Worm (Caenorhabditis elegans): ENCODE measurements around the gene F56D6.20.
"Not testable (repeated sequence)": the region's sequence is repeated elsewhere in the genome, so short reads cannot be mapped to it uniquely, and the experiment has no call there.

Gene F56D6.20

ce11 chrIV:3906393-3906792 is 6.3 kb upstream of the F56D6.20 start, which contains the start of gene F56D6.11:
Gene F56D6.11, minus strand, starts transcription at chrIV:3906493.
- TF ChIP-seq nhr-28 (tag; optimal IDR thresholded peaks at IDR 0.05) (no peak), ceh-39 (tag; optimal IDR thresholded peaks at IDR 0.05) (no peak), elt-1 (tag; optimal IDR thresholded peaks at IDR 0.05; ENCODE audit: borderline replicate concordance, insufficient read depth) (no peak), pha-4 (tag; optimal IDR thresholded peaks at IDR 0.05) (no peak), sem-2 (GFP tag; optimal IDR thresholded peaks at IDR 0.05) (no peak), lin-13 (tag; optimal IDR thresholded peaks at IDR 0.05) (no peak), unc-62 (GFP tag; optimal IDR thresholded peaks at IDR 0.05) (no peak), unc-39 (tag; optimal IDR thresholded peaks at IDR 0.05) (no peak), flh-1 (GFP tag; optimal IDR thresholded peaks at IDR 0.05) (no peak), ceh-83 (GFP tag; optimal IDR thresholded peaks at IDR 0.05) (no peak), nhr-76 (tag; optimal IDR thresholded peaks at IDR 0.05) (no peak), blmp-1 (tag; optimal IDR thresholded peaks at IDR 0.05) (no peak), drap-1 (GFP tag; optimal IDR thresholded peaks at IDR 0.05) (no peak), unc-120 (tag; optimal IDR thresholded peaks at IDR 0.05; ENCODE audit: poor library complexity, severe bottlenecking) (no peak), nhr-237 (tag; optimal IDR thresholded peaks at IDR 0.05) (no peak), tbx-8 (GFP tag; optimal IDR thresholded peaks at IDR 0.05) (no peak), elt-3 (tag; optimal IDR thresholded peaks at IDR 0.05) (no peak), ces-1 (GFP tag; optimal IDR thresholded peaks at IDR 0.05) (no peak), mep-1 (tag; optimal IDR thresholded peaks at IDR 0.05) (no peak), hlh-1 (tag; optimal IDR thresholded peaks at IDR 0.05) (no peak)

ce11 chrIV:3907506-3908188 is 5.1 kb upstream of the F56D6.20 start, which contains the start of the genes F56D6.22 and F56D6.12:
Gene F56D6.22, minus strand, starts transcription at chrIV:3907606.
Gene F56D6.12, plus strand, starts transcription at chrIV:3908138.
- TF ChIP-seq elt-1 (tag; optimal IDR thresholded peaks at IDR 0.05; ENCODE audit: borderline replicate concordance, insufficient read depth) (no peak), tbx-8 (GFP tag; optimal IDR thresholded peaks at IDR 0.05) (no peak), snpc-4 (tag; optimal IDR thresholded peaks at IDR 0.05) (no peak), mep-1 (tag; optimal IDR thresholded peaks at IDR 0.05) (no peak), drap-1 (GFP tag; optimal IDR thresholded peaks at IDR 0.05) (no peak), M03D4.4 (tag; optimal IDR thresholded peaks at IDR 0.05) (no peak), flh-1 (GFP tag; optimal IDR thresholded peaks at IDR 0.05) (no peak), ztf-11 (tag; optimal IDR thresholded peaks at IDR 0.05) (no peak), zip-8 (tag; optimal IDR thresholded peaks at IDR 0.05) (no peak), nhr-237 (tag; optimal IDR thresholded peaks at IDR 0.05) (no peak), unc-62 (GFP tag; optimal IDR thresholded peaks at IDR 0.05) (no peak), ceh-83 (GFP tag; optimal IDR thresholded peaks at IDR 0.05) (no peak), mls-2 (tag; optimal IDR thresholded peaks at IDR 0.05) (no peak), hlh-1 (tag; optimal IDR thresholded peaks at IDR 0.05) (no peak), elt-3 (tag; optimal IDR thresholded peaks at IDR 0.05) (no peak), unc-120 (tag; optimal IDR thresholded peaks at IDR 0.05; ENCODE audit: poor library complexity, severe bottlenecking) (no peak), cnd-1 (tag; optimal IDR thresholded peaks at IDR 0.05) (no peak)

DNA sequence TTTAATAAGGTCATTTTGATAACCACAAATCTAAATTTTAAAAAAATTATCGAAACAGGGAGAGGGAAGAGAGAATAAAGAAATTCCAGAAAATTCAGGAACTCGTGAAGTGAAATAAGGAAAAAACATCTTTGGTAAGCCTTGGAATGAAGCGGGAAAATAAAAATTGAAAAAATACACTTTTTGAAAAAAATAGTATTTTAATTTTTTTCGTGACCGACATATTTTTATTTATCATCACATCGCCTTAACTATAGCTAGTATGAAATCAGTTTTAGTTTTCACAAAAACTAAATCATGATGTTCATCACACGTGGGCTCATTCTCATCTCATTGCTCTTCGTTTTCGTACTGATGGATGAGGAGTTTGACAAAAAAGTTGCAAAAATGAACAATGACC is 3.6 kb upstream of the F56D6.20 start, which contains the start of gene F56D6.13:
TSS of gene F56D6.13 (plus strand) at position 301 of the 400 bp plus-strand sequence.
- TF ChIP-seq unc-39 (tag; optimal IDR thresholded peaks at IDR 0.05) (no peak), cnd-1 (tag; optimal IDR thresholded peaks at IDR 0.05) (no peak), ceh-39 (tag; optimal IDR thresholded peaks at IDR 0.05) (no peak), sptf-1 (tag; optimal IDR thresholded peaks at IDR 0.05) (no peak), lin-32 (GFP tag; optimal IDR thresholded peaks at IDR 0.05) (no peak), zip-8 (tag; optimal IDR thresholded peaks at IDR 0.05) (no peak), unc-62 (GFP tag; optimal IDR thresholded peaks at IDR 0.05) (no peak), lin-13 (tag; optimal IDR thresholded peaks at IDR 0.05) (no peak), drap-1 (GFP tag; optimal IDR thresholded peaks at IDR 0.05) (no peak), pha-4 (tag; optimal IDR thresholded peaks at IDR 0.05) (no peak), ham-2 (GFP tag; optimal IDR thresholded peaks at IDR 0.05) (no peak), mls-2 (tag; optimal IDR thresholded peaks at IDR 0.05) (no peak)

DNA sequence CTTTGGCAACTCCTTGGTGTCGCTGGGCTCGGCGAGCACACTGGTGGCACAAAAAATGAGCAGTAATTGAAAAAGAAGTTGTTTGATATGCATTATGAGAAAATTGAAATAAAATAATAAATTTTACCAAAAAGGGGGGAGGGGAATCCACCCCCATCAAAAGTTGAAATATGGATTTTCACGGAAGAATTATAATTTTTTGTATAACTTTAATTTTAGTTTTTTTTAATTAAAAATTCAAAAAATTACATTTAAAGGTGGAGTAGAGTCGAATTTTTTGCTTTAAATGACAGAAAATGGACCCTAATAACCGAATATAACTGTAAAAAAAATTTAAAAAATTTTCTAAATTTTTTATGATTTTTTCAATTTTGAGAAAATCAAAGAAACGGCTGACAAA is 850 bp upstream of the F56D6.20 start, which contains the start of gene F56D6.18:
TSS of gene F56D6.18 (minus strand) at position 101 of the 400 bp plus-strand sequence.
- TF ChIP-seq mls-2 (tag; optimal IDR thresholded peaks at IDR 0.05); lsy-2 (tag; optimal IDR thresholded peaks at IDR 0.05); lin-32 (GFP tag; optimal IDR thresholded peaks at IDR 0.05): not testable (repeated sequence)
